Worm (Caenorhabditis elegans): ENCODE results near the gene T25B9.6.

DNA sequence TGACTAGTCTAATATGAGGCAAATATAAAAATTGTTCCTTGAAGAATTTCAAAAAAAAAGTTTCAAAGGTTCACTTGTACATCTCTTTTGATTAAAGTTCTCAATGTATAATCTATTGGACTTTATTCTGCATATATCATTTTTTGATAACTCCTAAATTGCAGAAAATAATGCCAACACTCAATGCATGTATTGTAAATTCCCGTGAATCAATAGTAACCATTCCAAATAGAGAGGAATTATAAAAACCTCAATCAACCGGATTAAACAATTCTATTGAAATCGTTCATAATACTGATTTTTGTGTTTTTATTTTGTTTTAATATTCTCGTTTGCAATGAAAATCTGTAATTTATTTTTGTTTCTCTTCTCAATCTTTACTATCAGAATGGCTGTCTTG lies 7.1 kb downstream of the T25B9.6 start, which contains the start of gene T25B9.12:
- TF ChIP-seq K11D2.4 (GFP tag; IDR thresholded peaks at IDR 0.05): no peak
- no peak for TF ChIP-seq mcd-1 (GFP tag; IDR thresholded peaks at IDR 0.05)
- TF ChIP-seq lsl-1 (GFP tag; optimal IDR thresholded peaks at IDR 0.05): no peak
- no peak for TF ChIP-seq Y53G8AR.9 (GFP tag; conservative IDR thresholded peaks at IDR 0.05)
- no peak for TF ChIP-seq Y79H2A.3 (GFP tag; conservative IDR thresholded peaks at IDR 0.05)
- no peak for TF ChIP-seq nhr-90 (tag; optimal IDR thresholded peaks at IDR 0.05)
- no peak for TF ChIP-seq madf-8 (GFP tag; conservative IDR thresholded peaks at IDR 0.05)
- TF ChIP-seq attf-5 (GFP tag; optimal IDR thresholded peaks at IDR 0.05): no peak
- no peak for TF ChIP-seq F57A8.1 (GFP tag; optimal IDR thresholded peaks at IDR 0.05)
- TF ChIP-seq F33H1.4 (GFP tag; IDR thresholded peaks at IDR 0.05): no peak
- no peak for TF ChIP-seq bed-1 (GFP tag; IDR thresholded peaks at IDR 0.05)
- no peak for TF ChIP-seq cebp-1 (GFP tag; IDR thresholded peaks at IDR 0.05)
- no peak for TF ChIP-seq cebp-1 (tag; optimal IDR thresholded peaks at IDR 0.05)
- no peak for TF ChIP-seq hmg-20 (GFP tag; IDR thresholded peaks at IDR 0.05)
- TF ChIP-seq F52B5.7 (tag; optimal IDR thresholded peaks at IDR 0.05): no peak
